Worm (Caenorhabditis elegans) whole organism, mixed stage, embryonic: ENCODE results near the gene sec-3.

Source experiments
- M03D4.4 ChIP-seq: sonication (generic microtip); optimal IDR thresholded peaks from 2 replicates; lab custom pipeline; 2017; ENCODE audit warnings: mild to moderate bottlenecking, missing genetic modification characterization, missing compliant biosample characterization
- ceh-39 ChIP-seq: fragments of 150-350 bp; optimal IDR thresholded peaks from 2 replicates; lab custom pipeline; 2014; ENCODE audit warnings: missing biosample characterization, missing genetic modification characterization
- ceh-43 ChIP-seq: fragments of 200-800 bp; sonication (Bioruptor generic); optimal IDR thresholded peaks from 2 replicates; lab custom pipeline; 2018; ENCODE audit warnings: mild to moderate bottlenecking, missing genetic modification characterization, moderate library complexity, missing compliant biosample characterization
- ceh-83 ChIP-seq: fragments of 200-800 bp; sonication (Bioruptor generic); optimal IDR thresholded peaks from 2 replicates; lab custom pipeline; 2018; ENCODE audit warnings: mild to moderate bottlenecking, missing genetic modification characterization, missing compliant biosample characterization
- ces-1 ChIP-seq: fragments of 150-350 bp; optimal IDR thresholded peaks from 2 replicates; lab custom pipeline; 2014; ENCODE audit warnings: missing biosample characterization, missing genetic modification reagents, missing genetic modification characterization
- cnd-1 ChIP-seq: fragments of 200-800 bp; sonication (Bioruptor generic); optimal IDR thresholded peaks from 2 replicates; lab custom pipeline; 2018; ENCODE audit warnings: mild to moderate bottlenecking, missing genetic modification characterization, missing compliant biosample characterization
- drap-1 ChIP-seq: fragments of 200-800 bp; sonication (Bioruptor generic); optimal IDR thresholded peaks from 3 replicates; lab custom pipeline; 2018; ENCODE audit warnings: mild to moderate bottlenecking, missing genetic modification characterization, missing compliant biosample characterization
- elt-1 ChIP-seq: sonication (generic microtip); optimal IDR thresholded peaks from 2 replicates; lab custom pipeline; 2017; ENCODE audit warnings: missing genetic modification characterization, mild to moderate bottlenecking, missing compliant biosample characterization, antibody characterized with exemption, moderate library complexity, borderline replicate concordance; ENCODE audit not compliant: insufficient read depth
- flh-1 ChIP-seq: fragments of 200-800 bp; sonication (Bioruptor generic); optimal IDR thresholded peaks from 2 replicates; lab custom pipeline; 2018; ENCODE audit warnings: mild to moderate bottlenecking, missing genetic modification characterization, moderate library complexity, missing compliant biosample characterization
- ham-2 ChIP-seq: fragments of 200-800 bp; sonication (Bioruptor generic); optimal IDR thresholded peaks from 2 replicates; lab custom pipeline; 2018; ENCODE audit warnings: mild to moderate bottlenecking, missing genetic modification characterization, missing compliant biosample characterization
- hlh-1 ChIP-seq: fragments of 150-350 bp; optimal IDR thresholded peaks from 2 replicates; lab custom pipeline; 2014; ENCODE audit warnings: missing biosample characterization, missing genetic modification reagents, missing genetic modification characterization
- lin-13 ChIP-seq: fragments of 150-350 bp; optimal IDR thresholded peaks from 2 replicates; lab custom pipeline; 2014; ENCODE audit warnings: missing biosample characterization, missing genetic modification characterization
- lin-32 ChIP-seq: fragments of 200-800 bp; sonication (Bioruptor generic); optimal IDR thresholded peaks from 2 replicates; lab custom pipeline; 2018; ENCODE audit warnings: mild to moderate bottlenecking, missing genetic modification characterization, missing compliant biosample characterization
- lsy-2 ChIP-seq: fragments of 150-350 bp; optimal IDR thresholded peaks from 2 replicates; lab custom pipeline; 2014; ENCODE audit warnings: missing biosample characterization, missing genetic modification characterization
- mab-5 ChIP-seq: fragments of 150-350 bp; optimal IDR thresholded peaks from 2 replicates; lab custom pipeline; 2014; ENCODE audit warnings: missing biosample characterization, missing genetic modification characterization
- mep-1 ChIP-seq: fragments of 150-350 bp; optimal IDR thresholded peaks from 2 replicates; lab custom pipeline; 2017; ENCODE audit warnings: missing biosample characterization, missing genetic modification reagents, missing genetic modification characterization, inconsistent platforms
- mls-2 ChIP-seq: sonication (generic microtip); optimal IDR thresholded peaks from 2 replicates; lab custom pipeline; 2016; ENCODE audit warnings: mild to moderate bottlenecking, missing genetic modification characterization, moderate library complexity, missing compliant biosample characterization
- nhr-12 ChIP-seq: fragments of 150-350 bp; optimal IDR thresholded peaks from 2 replicates; lab custom pipeline; 2014; ENCODE audit warnings: missing biosample characterization, missing genetic modification characterization
- nhr-2 ChIP-seq: fragments of 150-350 bp; optimal IDR thresholded peaks from 2 replicates; lab custom pipeline; 2014; ENCODE audit warnings: missing biosample characterization, missing genetic modification characterization
- nhr-237 ChIP-seq: fragments of 150-350 bp; optimal IDR thresholded peaks from 2 replicates; lab custom pipeline; 2014; ENCODE audit warnings: missing biosample characterization, missing genetic modification characterization
- nhr-28 ChIP-seq: fragments of 150-350 bp; optimal IDR thresholded peaks from 2 replicates; lab custom pipeline; 2014; ENCODE audit warnings: missing biosample characterization, missing genetic modification characterization
- nhr-76 ChIP-seq: sonication (generic microtip); optimal IDR thresholded peaks from 2 replicates; lab custom pipeline; 2017; ENCODE audit warnings: missing biosample characterization, missing genetic modification characterization
- pha-4 ChIP-seq: fragments of 150-350 bp; optimal IDR thresholded peaks from 2 replicates; lab custom pipeline; 2018; ENCODE audit warnings: missing biosample characterization, missing genetic modification reagents, missing genetic modification characterization
- sem-2 ChIP-seq: fragments of 200-800 bp; sonication (Bioruptor generic); optimal IDR thresholded peaks from 2 replicates; lab custom pipeline; 2018; ENCODE audit warnings: mild to moderate bottlenecking, missing genetic modification characterization, missing compliant biosample characterization
- sptf-1 ChIP-seq: sonication (generic microtip); optimal IDR thresholded peaks from 2 replicates; lab custom pipeline; 2017; ENCODE audit warnings: mild to moderate bottlenecking, missing genetic modification characterization, moderate library complexity, missing compliant biosample characterization
- tbx-8 ChIP-seq: fragments of 200-800 bp; sonication (Bioruptor generic); optimal IDR thresholded peaks from 2 replicates; lab custom pipeline; 2018; ENCODE audit warnings: mild to moderate bottlenecking, missing genetic modification characterization, moderate library complexity, missing compliant biosample characterization
- unc-120 ChIP-seq: sonication (generic microtip); optimal IDR thresholded peaks from 2 replicates; lab custom pipeline; 2017; ENCODE audit warnings: missing genetic modification characterization, missing compliant biosample characterization; ENCODE audit not compliant: poor library complexity, severe bottlenecking
- unc-39 ChIP-seq: fragments of 150-350 bp; optimal IDR thresholded peaks from 2 replicates; lab custom pipeline; 2014; ENCODE audit warnings: missing biosample characterization, missing genetic modification characterization
- unc-62 ChIP-seq: fragments of 150-350 bp; optimal IDR thresholded peaks from 2 replicates; lab custom pipeline; 2014; ENCODE audit warnings: missing biosample characterization, missing genetic modification reagents, missing genetic modification characterization
- zip-8 ChIP-seq: fragments of 150-350 bp; optimal IDR thresholded peaks from 2 replicates; lab custom pipeline; 2014; ENCODE audit warnings: missing biosample characterization, missing genetic modification characterization
- ztf-11 ChIP-seq: fragments of 150-350 bp; optimal IDR thresholded peaks from 2 replicates; lab custom pipeline; 2014; ENCODE audit warnings: missing biosample characterization, missing genetic modification characterization

Gene sec-3

DNA sequence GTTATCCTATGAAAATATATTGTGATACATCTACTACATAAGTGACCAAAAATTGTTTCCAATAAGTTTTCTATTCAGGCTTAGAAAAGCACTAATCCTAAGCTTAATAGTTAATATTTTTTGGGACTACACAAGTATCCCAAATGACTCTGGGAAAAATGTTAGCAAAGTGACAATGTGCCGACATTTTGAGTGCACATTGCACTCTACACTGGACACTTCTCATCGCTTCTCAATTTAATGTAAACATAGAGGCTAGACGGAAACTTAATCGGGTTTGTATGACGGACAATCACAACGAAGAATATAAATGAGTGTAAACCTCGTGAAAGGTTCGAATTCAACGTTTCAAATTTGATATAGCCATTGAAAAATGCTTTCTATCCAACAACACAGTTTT lies 12.0 kb upstream of the sec-3 start:
- TF ChIP-seq lin-32 (GFP tag; lab: Kevin White, UChicago) (no peak), pha-4 (tag; lab: Kevin White, UChicago) (peak; percentile 65), ces-1 (GFP tag; lab: Kevin White, UChicago) (peak; percentile 65), hlh-1 (tag; lab: Kevin White, UChicago) (peak; percentile 17), unc-62 (GFP tag; lab: Kevin White, UChicago) (peak; percentile 55)

DNA sequence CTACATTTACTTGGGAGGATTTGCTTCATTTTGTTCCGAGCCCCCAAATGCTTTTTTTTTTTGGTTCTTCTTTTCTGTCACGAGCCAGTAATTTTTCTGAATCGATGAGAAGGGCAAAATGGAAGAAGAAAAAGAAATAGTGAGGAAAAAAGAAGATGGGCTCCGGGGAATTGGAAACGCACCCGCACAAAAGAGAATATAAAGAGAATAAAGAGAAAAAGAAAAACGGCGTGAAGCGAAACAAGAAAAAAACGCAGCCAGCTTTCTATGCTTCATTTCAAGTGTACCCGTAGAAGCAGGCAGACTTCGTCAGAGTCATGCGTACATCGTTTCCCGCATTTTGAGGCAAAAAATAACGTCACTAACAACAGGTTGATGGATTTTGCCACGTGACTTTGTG lies 11.4 kb upstream of the sec-3 start:
- TF ChIP-seq ces-1 (GFP tag; lab: Kevin White, UChicago): peak; percentile 48
- TF ChIP-seq ceh-43: no peak

DNA sequence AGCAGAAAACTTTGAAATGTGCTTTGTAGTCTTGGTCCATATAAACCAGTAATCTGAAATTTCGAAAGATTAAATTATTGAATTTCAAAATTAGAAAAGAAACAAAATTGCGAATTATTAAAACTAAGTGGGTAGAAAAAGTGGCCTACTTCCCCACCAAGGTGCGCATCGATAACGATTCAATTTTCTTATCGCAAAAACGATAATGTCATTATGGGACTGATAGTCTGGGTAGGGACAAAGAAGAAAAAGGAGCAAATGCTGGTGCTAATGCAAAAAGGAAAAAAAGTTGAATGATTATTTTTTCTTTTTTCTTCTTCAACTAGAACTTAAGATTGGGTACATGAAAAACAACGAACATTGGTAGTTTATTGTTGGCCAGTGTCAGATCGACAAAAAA lies 10.9 kb upstream of the sec-3 start, which contains the start of gene gpcp-1:
Gene gpcp-1, minus strand, starts transcription at position 53 of the 400 bp plus-strand sequence.
- TF ChIP-seq nhr-237 (tag; lab: Kevin White, UChicago) (no peak), nhr-12 (tag; lab: Kevin White, UChicago) (no peak), ceh-83 (GFP tag; lab: Kevin White, UChicago) (no peak), unc-120 (tag; lab: Kevin White, UChicago) (no peak), pha-4 (tag; lab: Kevin White, UChicago) (no peak), ztf-11 (tag; lab: Kevin White, UChicago) (no peak)

DNA sequence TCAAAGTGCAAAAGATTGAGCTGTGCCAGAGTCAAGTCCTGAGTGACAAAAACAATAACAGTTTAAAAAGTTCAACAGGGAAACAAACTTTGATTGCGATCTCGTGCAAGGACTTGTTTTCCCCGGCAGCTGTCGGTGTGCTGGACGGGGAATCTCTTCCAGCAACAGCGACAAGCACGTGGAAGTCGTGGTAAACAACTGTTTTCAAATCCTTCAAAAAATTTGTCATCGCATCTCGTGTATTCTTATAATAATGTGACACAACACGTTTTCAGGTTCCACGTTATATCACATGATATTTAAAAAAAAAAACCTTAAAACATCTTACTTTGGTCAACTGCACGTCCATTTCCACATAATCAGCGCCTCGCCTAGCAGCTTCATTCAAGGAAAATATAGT lies 9.0 kb upstream of the sec-3 start:
- TF ChIP-seq mls-2 (tag; lab: Kevin White, UChicago): no peak
- TF ChIP-seq cnd-1 (tag; lab: Kevin White, UChicago): no peak
- TF ChIP-seq zip-8 (tag; lab: Kevin White, UChicago): no peak
- TF ChIP-seq hlh-1 (tag; lab: Kevin White, UChicago): peak; percentile 45

DNA sequence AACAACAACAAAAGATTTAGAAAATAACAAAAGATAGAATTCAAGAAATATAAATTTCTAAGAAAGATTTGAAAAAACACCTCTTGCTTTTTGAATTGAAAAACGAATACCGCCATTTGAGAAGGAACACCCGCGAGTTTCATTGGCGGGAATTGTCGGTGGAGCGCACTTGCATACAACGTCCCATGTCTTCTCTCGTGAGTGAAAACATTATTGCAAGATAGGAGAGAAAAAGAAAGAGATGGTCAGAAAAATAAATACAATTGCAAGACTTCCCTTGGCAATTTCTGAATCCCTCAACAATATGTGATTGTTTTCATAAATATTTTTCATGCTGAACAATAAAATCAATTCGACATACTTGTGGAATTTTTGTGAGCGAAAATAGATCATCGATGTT lies 6.5 kb upstream of the sec-3 start, which contains the start of gene K10B3.5:
Gene K10B3.5, minus strand, starts transcription at position 343 of the 400 bp plus-strand sequence.
- TF ChIP-seq nhr-76 (no peak), cnd-1 (tag; lab: Kevin White, UChicago) (no peak), lin-13 (tag; lab: Kevin White, UChicago) (peak; percentile 77), mep-1 (tag; lab: Kevin White, UChicago) (peak; percentile 85), nhr-237 (tag; lab: Kevin White, UChicago) (no peak), drap-1 (GFP tag; lab: Kevin White, UChicago) (no peak), pha-4 (tag; lab: Kevin White, UChicago) (peak; percentile 13), nhr-2 (tag; lab: Kevin White, UChicago) (peak; percentile 24), flh-1 (GFP tag; lab: Kevin White, UChicago) (no peak), unc-62 (GFP tag; lab: Kevin White, UChicago) (no peak), hlh-1 (tag; lab: Kevin White, UChicago) (no peak), ceh-43 (no peak), tbx-8 (GFP tag; lab: Kevin White, UChicago) (no peak), sem-2 (GFP tag; lab: Kevin White, UChicago) (no peak), mab-5 (tag; lab: Kevin White, UChicago) (peak; percentile 20), unc-120 (tag; lab: Kevin White, UChicago) (no peak), elt-1 (tag; lab: Kevin White, UChicago) (peak; percentile 16), nhr-28 (tag; lab: Kevin White, UChicago) (no peak), ceh-39 (tag; lab: Kevin White, UChicago) (peak; percentile 16), sptf-1 (tag; lab: Kevin White, UChicago) (no peak), ces-1 (GFP tag; lab: Kevin White, UChicago) (peak; percentile 52), lsy-2 (tag; lab: Kevin White, UChicago) (peak; percentile 66), M03D4.4 (tag; lab: Kevin White, UChicago) (no peak), mls-2 (tag; lab: Kevin White, UChicago) (no peak)
- TF ChIP-seq, all 35 proteins: peak for 9

DNA sequence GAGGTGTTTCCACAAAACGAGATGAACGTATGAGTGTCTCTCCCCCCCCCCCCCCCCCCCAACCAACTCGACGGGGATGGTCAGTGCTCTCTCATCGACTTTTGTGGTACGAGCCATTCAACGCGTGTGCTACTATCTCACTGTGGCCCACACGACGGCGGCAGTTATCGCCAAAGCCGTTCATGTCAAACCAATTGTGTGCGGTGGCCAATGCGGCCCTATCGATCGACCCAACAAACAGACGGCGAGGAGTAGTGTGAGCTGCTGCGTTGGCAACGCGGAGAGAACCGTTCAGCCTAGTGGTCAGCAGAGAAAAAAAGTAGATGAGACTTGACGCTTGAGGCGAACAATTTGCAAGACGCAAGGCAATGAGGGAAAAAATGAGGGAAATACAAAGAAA lies 3.2 kb upstream of the sec-3 start:
- peak; percentile 25 for TF ChIP-seq ham-2 (GFP tag; lab: Kevin White, UChicago)
- no peak for TF ChIP-seq flh-1 (GFP tag; lab: Kevin White, UChicago)
- TF ChIP-seq ceh-83 (GFP tag; lab: Kevin White, UChicago): peak; percentile 13
- peak; percentile 18 for TF ChIP-seq ceh-39 (tag; lab: Kevin White, UChicago)
- peak; percentile 79 for TF ChIP-seq mls-2 (tag; lab: Kevin White, UChicago)
- no peak for TF ChIP-seq mep-1 (tag; lab: Kevin White, UChicago)
- TF ChIP-seq ceh-43: no peak
- peak; percentile 54 for TF ChIP-seq M03D4.4 (tag; lab: Kevin White, UChicago)
- peak; percentile 57 for TF ChIP-seq cnd-1 (tag; lab: Kevin White, UChicago)
- TF ChIP-seq sptf-1 (tag; lab: Kevin White, UChicago): peak; percentile 62
- peak; percentile 32 for TF ChIP-seq pha-4 (tag; lab: Kevin White, UChicago)
- TF ChIP-seq lin-13 (tag; lab: Kevin White, UChicago): no peak
- TF ChIP-seq lin-32 (GFP tag; lab: Kevin White, UChicago): peak; percentile 21
- no peak for TF ChIP-seq unc-39
